Worm (Caenorhabditis elegans): ENCODE results near the gene ceh-49.

DNA sequence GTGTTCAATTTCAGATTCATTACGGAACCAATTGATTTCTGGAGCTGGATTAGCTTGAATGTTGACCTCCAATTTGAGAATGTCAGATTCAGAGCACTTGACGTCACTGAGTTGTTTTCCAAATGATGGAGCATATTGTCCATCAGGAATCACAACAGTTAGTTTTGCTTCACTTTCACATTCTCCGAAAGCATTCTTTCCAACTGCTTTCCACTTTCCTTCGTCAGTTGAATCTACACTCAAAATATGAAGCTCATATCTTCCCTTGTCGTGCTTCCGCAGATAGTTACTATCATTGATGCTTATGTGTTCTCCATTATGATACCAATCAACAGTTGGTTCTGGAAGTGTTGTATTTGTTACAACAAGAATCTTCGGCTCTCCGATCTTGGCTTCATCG lies 8.3 kb upstream of the ceh-49 start:
- TF ChIP-seq F44E2.7 (GFP tag; IDR thresholded peaks at IDR 0.05) (no peak), nhr-28 (tag; optimal IDR thresholded peaks at IDR 0.05) (no peak), unc-39 (tag; optimal IDR thresholded peaks at IDR 0.05) (no peak), zip-2 (tag; optimal IDR thresholded peaks at IDR 0.05) (no peak), php-3 (GFP tag; IDR thresholded peaks at IDR 0.05) (no peak), lin-39 (tag; optimal IDR thresholded peaks at IDR 0.05) (no peak), pqm-1 (tag; optimal IDR thresholded peaks at IDR 0.05) (no peak), nhr-77 (tag; optimal IDR thresholded peaks at IDR 0.05) (no peak), nhr-11 (tag; optimal IDR thresholded peaks at IDR 0.05) (no peak), ceh-28 (tag; optimal IDR thresholded peaks at IDR 0.05) (no peak), egl-27 (tag; optimal IDR thresholded peaks at IDR 0.05) (no peak), lin-13 (GFP tag; optimal IDR thresholded peaks at IDR 0.05) (no peak), pha-4 (GFP tag; IDR thresholded peaks at IDR 0.05) (no peak), pha-4 (tag; optimal IDR thresholded peaks at IDR 0.05) (no peak), fos-1 (tag; optimal IDR thresholded peaks at IDR 0.05) (no peak)

Data from whole organism, L4 larva.